Fruit fly (Drosophila melanogaster): ENCODE results near the gene CG34282.

DNA sequence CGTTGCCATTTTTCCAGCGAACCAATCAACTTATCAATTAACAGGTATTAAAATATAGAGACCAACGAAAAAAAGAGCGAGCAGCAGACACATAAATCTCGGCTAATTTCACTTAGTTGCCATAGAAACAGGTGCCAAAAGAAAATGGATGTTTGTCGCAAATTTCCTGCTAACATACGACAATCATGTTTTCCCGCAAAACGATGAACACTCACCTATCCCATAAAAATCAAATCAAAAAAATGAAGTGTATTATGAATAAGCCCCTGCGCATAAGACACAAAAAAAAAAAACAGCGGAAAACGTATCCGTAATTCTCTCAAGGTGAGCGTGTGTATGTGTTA, 46.8 kb downstream of the CG34282 start:
- TF ChIP-seq Eip78C (GFP tag), result peak; percentile 59
- no peak for TF ChIP-seq CG10631 (GFP tag; optimal IDR thresholded peaks at IDR 0.05)
- TF ChIP-seq spab (GFP tag; optimal IDR thresholded peaks at IDR 0.05), result no peak

Data from whole organism, prepupa.